Fruit fly (Drosophila melanogaster): Measurements from ENCODE around the gene CG7889.

DNA sequence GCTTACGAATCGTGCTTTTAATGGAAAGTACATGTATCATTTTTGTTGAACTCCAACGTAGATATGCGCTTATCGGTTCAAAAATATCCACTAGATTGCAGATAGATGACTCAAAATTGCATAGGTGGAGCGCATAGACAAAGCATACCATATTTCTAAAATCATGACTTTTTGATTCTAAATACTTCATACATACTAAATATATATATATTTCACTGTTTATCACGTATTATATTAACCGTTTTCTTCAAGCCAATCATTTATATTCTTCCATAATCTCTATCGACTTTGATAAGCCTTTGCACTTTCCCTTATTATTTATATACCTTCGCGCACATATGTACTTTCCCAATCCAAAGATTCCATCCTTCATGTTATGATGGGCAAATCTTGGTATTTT, 31.4 kb upstream of the CG7889 start, which contains the start of gene CG14195:
- TF ChIP-seq usp (GFP tag; optimal IDR thresholded peaks at IDR 0.05): no peak
- no peak for TF ChIP-seq psq (optimal IDR thresholded peaks at IDR 0.05)

Measured in whole organism.